Fruit fly (Drosophila melanogaster): Measurements from ENCODE around the gene CG42296.

dm6 chr2L:2011430-2011829 lies 24.4 kb downstream of the CG42296 start:
- TF ChIP-seq pad (GFP tag; optimal IDR thresholded peaks at IDR 0.05) (no peak), CG14711 (tag; optimal IDR thresholded peaks at IDR 0.05) (no peak), kay (GFP tag; ENCODE audit: borderline replicate concordance) (no peak), CG7045 (GFP tag; optimal IDR thresholded peaks at IDR 0.05) (no peak)
